Worm (Caenorhabditis elegans) whole organism, L3 larva: ENCODE measurements around the gene F14H3.6.

ENCODE experiments used
- R02D3.7 ChIP-seq: fragments of 150-350 bp; optimal IDR thresholded peaks from 2 replicates; lab custom pipeline; 2014; ENCODE audit warnings: missing biosample characterization, missing genetic modification characterization
- ZK546.5 ChIP-seq: sonication (generic microtip); optimal IDR thresholded peaks from 2 replicates; lab custom pipeline; 2017; ENCODE audit warnings: missing biosample characterization, missing genetic modification characterization
- aly-2 ChIP-seq: fragments of 150-350 bp; optimal IDR thresholded peaks from 2 replicates; lab custom pipeline; 2014; ENCODE audit warnings: missing biosample characterization, missing genetic modification characterization
- ama-1 ChIP-seq: fragments of 150-350 bp; optimal IDR thresholded peaks from 2 replicates; lab custom pipeline; 2018
- ceh-16 ChIP-seq: sonication (generic microtip); optimal IDR thresholded peaks from 2 replicates; lab custom pipeline; 2017; ENCODE audit warnings: missing biosample characterization, missing genetic modification characterization
- ceh-28 ChIP-seq: fragments of 150-350 bp; optimal IDR thresholded peaks from 2 replicates; lab custom pipeline; 2014; ENCODE audit warnings: missing biosample characterization, missing genetic modification reagents, missing genetic modification characterization
- ceh-82 ChIP-seq: fragments of 150-350 bp; optimal IDR thresholded peaks from 2 replicates; lab custom pipeline; 2014; ENCODE audit warnings: missing biosample characterization, missing genetic modification characterization
- ceh-9 ChIP-seq: sonication (generic microtip); optimal IDR thresholded peaks from 2 replicates; lab custom pipeline; 2018; ENCODE audit warnings: missing biosample characterization, missing genetic modification characterization
- daf-12 ChIP-seq: fragments of 150-350 bp; optimal IDR thresholded peaks from 2 replicates; lab custom pipeline; 2014; ENCODE audit warnings: missing biosample characterization, missing genetic modification reagents, missing genetic modification characterization
- egl-5 ChIP-seq: fragments of 150-350 bp; optimal IDR thresholded peaks from 2 replicates; lab custom pipeline; 2017; ENCODE audit warnings: missing biosample characterization, missing genetic modification reagents, missing genetic modification characterization, inconsistent platforms
- elt-2 ChIP-seq: sonication (generic microtip); optimal IDR thresholded peaks from 2 replicates; lab custom pipeline; 2016; ENCODE audit warnings: missing genetic modification reagents, mild to moderate bottlenecking, missing genetic modification characterization, missing compliant biosample characterization
- eor-1 ChIP-seq, 2 experiments: fragments of 150-350 bp; optimal IDR thresholded peaks; 2 replicates each; lab custom pipeline; 2014 to 2018; ENCODE audit warnings: missing biosample characterization in 2 of 2, missing genetic modification characterization in 2 of 2
- fkh-10 ChIP-seq: sonication (generic microtip); optimal IDR thresholded peaks from 2 replicates; lab custom pipeline; 2017; ENCODE audit warnings: missing biosample characterization, missing genetic modification reagents, missing genetic modification characterization
- fkh-2 ChIP-seq: fragments of 150-350 bp; optimal IDR thresholded peaks from 2 replicates; lab custom pipeline; 2014; ENCODE audit warnings: missing biosample characterization, missing genetic modification reagents, missing genetic modification characterization
- fos-1 ChIP-seq: fragments of 150-350 bp; optimal IDR thresholded peaks from 2 replicates; lab custom pipeline; 2014; ENCODE audit warnings: missing biosample characterization, missing genetic modification characterization
- jun-1 ChIP-seq: fragments of 150-350 bp; optimal IDR thresholded peaks from 2 replicates; lab custom pipeline; 2014; ENCODE audit warnings: missing biosample characterization, missing genetic modification reagents, missing genetic modification characterization
- lin-15B ChIP-seq: fragments of 150-350 bp; optimal IDR thresholded peaks from 2 replicates; lab custom pipeline; 2014; ENCODE audit warnings: missing biosample characterization, missing genetic modification characterization
- lin-39 ChIP-seq: fragments of 150-350 bp; optimal IDR thresholded peaks from 2 replicates; lab custom pipeline; 2018; ENCODE audit warnings: missing biosample characterization, missing genetic modification reagents, missing genetic modification characterization
- lsy-12 ChIP-seq: sonication (generic microtip); optimal IDR thresholded peaks from 2 replicates; lab custom pipeline; 2016; ENCODE audit warnings: mild to moderate bottlenecking, missing genetic modification characterization, missing compliant biosample characterization
- mdl-1 ChIP-seq: fragments of 150-350 bp; optimal IDR thresholded peaks from 2 replicates; lab custom pipeline; 2014; ENCODE audit warnings: missing biosample characterization, missing genetic modification characterization
- mml-1 ChIP-seq: fragments of 150-350 bp; sonication (generic microtip); optimal IDR thresholded peaks from 3 replicates; lab custom pipeline; 2014; ENCODE audit warnings: missing biosample characterization, missing genetic modification characterization
- nfya-1 ChIP-seq: sonication (generic microtip); optimal IDR thresholded peaks from 2 replicates; lab custom pipeline; 2017; ENCODE audit warnings: missing genetic modification characterization, mild to moderate bottlenecking, missing compliant biosample characterization, antibody characterized with exemption, moderate library complexity; ENCODE audit not compliant: insufficient read depth
- nhr-11 ChIP-seq: fragments of 150-350 bp; optimal IDR thresholded peaks from 2 replicates; lab custom pipeline; 2014; ENCODE audit warnings: missing biosample characterization, missing genetic modification characterization
- nhr-23 ChIP-seq: fragments of 150-350 bp; optimal IDR thresholded peaks from 2 replicates; lab custom pipeline; 2014; ENCODE audit warnings: missing biosample characterization, missing genetic modification reagents, missing genetic modification characterization
- nhr-237 ChIP-seq: fragments of 150-350 bp; optimal IDR thresholded peaks from 2 replicates; lab custom pipeline; 2014; ENCODE audit warnings: missing biosample characterization, missing genetic modification characterization
- nhr-25 ChIP-seq: sonication (generic microtip); optimal IDR thresholded peaks from 2 replicates; lab custom pipeline; 2017; ENCODE audit warnings: missing biosample characterization, missing genetic modification characterization
- nhr-28 ChIP-seq: fragments of 150-350 bp; optimal IDR thresholded peaks from 2 replicates; lab custom pipeline; 2014; ENCODE audit warnings: missing biosample characterization, missing genetic modification characterization
- nhr-43 ChIP-seq: sonication (generic microtip); optimal IDR thresholded peaks from 2 replicates; lab custom pipeline; 2016; ENCODE audit warnings: mild to moderate bottlenecking, missing genetic modification characterization, missing compliant biosample characterization; ENCODE audit not compliant: poor library complexity, severe bottlenecking
- nhr-67 ChIP-seq: fragments of 150-350 bp; optimal IDR thresholded peaks from 2 replicates; lab custom pipeline; 2014; ENCODE audit warnings: missing biosample characterization, missing genetic modification characterization
- nhr-76 ChIP-seq: fragments of 150-350 bp; sonication (generic microtip); optimal IDR thresholded peaks from 5 replicates; lab custom pipeline; 2014; ENCODE audit warnings: missing biosample characterization, missing genetic modification characterization
- nhr-77 ChIP-seq: fragments of 150-350 bp; optimal IDR thresholded peaks from 2 replicates; lab custom pipeline; 2014; ENCODE audit warnings: missing biosample characterization, missing genetic modification characterization
- pha-4 ChIP-seq: fragments of 150-350 bp; optimal IDR thresholded peaks from 2 replicates; lab custom pipeline; 2014; ENCODE audit warnings: missing biosample characterization, missing genetic modification reagents, missing genetic modification characterization
- pqm-1 ChIP-seq: fragments of 150-350 bp; optimal IDR thresholded peaks from 2 replicates; lab custom pipeline; 2017; ENCODE audit warnings: missing biosample characterization, missing genetic modification characterization, inconsistent platforms
- sea-2 ChIP-seq: fragments of 150-350 bp; sonication (generic microtip); optimal IDR thresholded peaks from 4 replicates; lab custom pipeline; 2014; ENCODE audit warnings: missing biosample characterization, missing genetic modification reagents, missing genetic modification characterization
- skn-1 ChIP-seq: fragments of 150-350 bp; optimal IDR thresholded peaks from 2 replicates; lab custom pipeline; 2014; ENCODE audit warnings: missing biosample characterization, missing genetic modification characterization
- snpc-4 ChIP-seq: fragments of 150-350 bp; optimal IDR thresholded peaks from 2 replicates; lab custom pipeline; 2014; ENCODE audit warnings: missing biosample characterization, missing genetic modification characterization
- tbx-2 ChIP-seq: sonication (generic microtip); optimal IDR thresholded peaks from 2 replicates; lab custom pipeline; 2016; ENCODE audit warnings: mild to moderate bottlenecking, missing genetic modification characterization, missing compliant biosample characterization
- unc-62 ChIP-seq: fragments of 150-350 bp; sonication (generic microtip); optimal IDR thresholded peaks from 4 replicates; lab custom pipeline; 2014; ENCODE audit warnings: missing biosample characterization, missing genetic modification reagents, missing genetic modification characterization
- zag-1 ChIP-seq: fragments of 150-350 bp; optimal IDR thresholded peaks from 2 replicates; lab custom pipeline; 2014; ENCODE audit warnings: missing biosample characterization, missing genetic modification characterization
- ztf-11 ChIP-seq: fragments of 150-350 bp; optimal IDR thresholded peaks from 2 replicates; lab custom pipeline; 2014; ENCODE audit warnings: missing biosample characterization, missing genetic modification characterization
- ztf-4 ChIP-seq: fragments of 150-350 bp; optimal IDR thresholded peaks from 2 replicates; lab custom pipeline; 2014; ENCODE audit warnings: missing biosample characterization, missing genetic modification characterization

F14H3.6 gene

DNA sequence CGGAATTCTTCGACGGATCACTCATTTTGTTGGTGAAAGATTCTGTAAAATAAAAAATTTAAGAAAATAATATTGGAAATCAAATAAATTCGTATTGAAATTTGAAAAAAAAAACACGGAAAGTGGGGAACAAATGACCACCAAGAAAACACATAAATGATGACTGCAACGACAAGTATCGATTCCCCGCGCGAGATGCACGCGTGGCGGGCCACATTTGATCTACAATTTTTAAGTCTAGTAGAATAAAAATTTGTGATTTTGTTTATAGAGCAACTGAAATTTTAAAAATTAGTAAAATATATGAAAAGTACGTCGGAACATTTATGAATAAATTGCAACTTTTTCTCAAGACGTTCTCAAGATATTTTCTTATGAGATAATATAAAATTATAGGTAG, 3.7 kb downstream of the F14H3.6 start, which contains the start of gene F14H3.4:
Gene F14H3.4 (minus strand): TSS at position 42 of the 400 bp plus-strand sequence.
- TF ChIP-seq skn-1 (tag; lab: Kevin White, UChicago) (no peak), pqm-1 (tag; lab: Kevin White, UChicago) (no peak), ceh-9 (tag; lab: Kevin White, UChicago) (no peak), aly-2 (tag; lab: Kevin White, UChicago) (no peak), nhr-25 (tag; lab: Kevin White, UChicago) (no peak), ZK546.5 (tag; lab: Kevin White, UChicago) (no peak), ztf-4 (no peak), lsy-12 (tag; lab: Kevin White, UChicago) (no peak), ceh-16 (tag; lab: Kevin White, UChicago) (no peak), nfya-1 (tag; lab: Kevin White, UChicago) (no peak), lin-39 (tag; lab: Kevin White, UChicago) (no peak), pha-4 (tag; lab: Kevin White, UChicago) (no peak), nhr-67 (tag; lab: Kevin White, UChicago) (no peak), tbx-2 (no peak)

DNA sequence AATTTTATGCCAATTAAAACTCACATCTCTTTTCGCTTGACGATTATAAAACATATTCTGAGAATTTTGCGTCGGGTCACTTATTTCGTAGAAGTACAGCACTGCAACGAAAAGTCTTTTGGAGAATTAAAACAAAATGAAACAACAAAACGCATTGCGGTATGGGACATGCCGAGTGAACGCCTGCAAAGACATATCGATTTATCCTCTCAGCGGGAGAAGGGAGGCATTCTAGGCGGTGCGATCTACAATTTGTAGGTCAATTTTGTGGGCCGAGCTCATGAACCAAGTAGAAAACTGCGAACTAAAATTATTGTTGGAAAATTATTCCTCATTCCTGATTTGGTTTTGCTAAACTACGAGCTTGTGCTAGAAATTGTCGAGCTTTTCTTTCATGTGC, 5.3 kb downstream of the F14H3.6 start, which contains the start of gene F14H3.3:
Gene F14H3.3 (minus strand): TSS at position 101 of the 400 bp plus-strand sequence.
- TF ChIP-seq zag-1 (tag; lab: Kevin White, UChicago) (no peak), nhr-25 (tag; lab: Kevin White, UChicago) (no peak), nhr-76 (tag; lab: Kevin White, UChicago) (no peak), tbx-2 (no peak), ceh-9 (tag; lab: Kevin White, UChicago) (no peak), nhr-28 (tag; lab: Kevin White, UChicago) (no peak), mml-1 (tag; lab: Kevin White, UChicago) (no peak), nhr-43 (tag; lab: Kevin White, UChicago) (no peak), fkh-2 (tag; lab: Kevin White, UChicago) (no peak), lsy-12 (tag; lab: Kevin White, UChicago) (no peak), ceh-28 (tag; lab: Kevin White, UChicago) (no peak), ceh-82 (tag; lab: Kevin White, UChicago) (no peak), ceh-16 (tag; lab: Kevin White, UChicago) (no peak), eor-1 (tag; optimal IDR thresholded peaks at IDR 0.05; lab: Kevin White, UChicago) (no peak), elt-2 (tag; lab: Kevin White, UChicago) (no peak), nhr-23 (tag; lab: Kevin White, UChicago) (no peak), daf-12 (tag; lab: Kevin White, UChicago) (no peak), nhr-11 (tag; lab: Kevin White, UChicago) (no peak), nhr-237 (tag; lab: Kevin White, UChicago) (no peak), fos-1 (no peak)
- TF ChIP-seq, all 47 proteins: peak for 0

DNA sequence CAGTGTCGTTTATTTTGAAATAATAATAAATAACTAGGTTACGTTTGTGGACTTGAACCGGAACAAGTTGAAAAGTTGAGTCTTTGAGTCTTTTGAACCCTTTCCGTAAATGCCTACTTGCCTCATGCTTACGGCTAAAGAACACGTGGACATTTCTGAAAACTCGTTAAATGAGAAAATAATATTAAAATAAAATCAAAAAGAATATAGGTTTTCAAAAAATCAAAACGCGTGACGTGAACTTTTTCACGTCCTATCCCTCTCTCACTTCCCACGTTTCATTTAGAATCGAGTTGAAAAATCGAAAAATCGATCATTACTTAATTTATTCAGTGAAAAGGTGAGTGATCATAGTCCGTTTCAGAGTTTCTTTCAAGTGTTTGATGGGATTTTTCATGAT, 9.5 kb downstream of the F14H3.6 start, which contains the start of gene best-12:
Gene best-12 (plus strand): TSS at position 301 of the 400 bp plus-strand sequence.
- TF ChIP-seq elt-2 (tag; lab: Kevin White, UChicago) (no peak), aly-2 (tag; lab: Kevin White, UChicago) (no peak), jun-1 (no peak), zag-1 (tag; lab: Kevin White, UChicago) (no peak), lin-39 (tag; lab: Kevin White, UChicago) (no peak), lin-15B (tag; lab: Kevin White, UChicago) (no peak), sea-2 (GFP tag; lab: Kevin White, UChicago) (no peak)

DNA sequence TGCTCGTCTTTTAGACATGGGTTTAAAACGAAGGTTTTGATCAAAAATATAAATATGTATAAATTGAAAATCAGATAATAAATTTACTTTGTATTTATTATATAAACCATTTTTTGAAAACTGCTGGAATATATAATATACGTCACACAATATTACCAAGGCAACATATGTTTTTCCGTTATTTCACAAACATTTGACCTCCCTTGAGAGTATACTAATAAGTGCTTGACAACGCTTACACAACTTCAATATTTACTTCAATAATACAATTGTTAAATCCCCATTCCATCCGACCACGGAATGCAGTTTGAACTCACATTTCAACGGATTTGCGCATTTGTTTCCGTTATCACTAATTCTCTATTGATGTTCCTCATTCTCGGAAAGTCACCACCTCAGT, 11.2 kb downstream of the F14H3.6 start, which contains the start of gene str-198:
Gene str-198 (plus strand): TSS at position 301 of the 400 bp plus-strand sequence.
- no peak for TF ChIP-seq ztf-11 (tag; lab: Kevin White, UChicago)

DNA sequence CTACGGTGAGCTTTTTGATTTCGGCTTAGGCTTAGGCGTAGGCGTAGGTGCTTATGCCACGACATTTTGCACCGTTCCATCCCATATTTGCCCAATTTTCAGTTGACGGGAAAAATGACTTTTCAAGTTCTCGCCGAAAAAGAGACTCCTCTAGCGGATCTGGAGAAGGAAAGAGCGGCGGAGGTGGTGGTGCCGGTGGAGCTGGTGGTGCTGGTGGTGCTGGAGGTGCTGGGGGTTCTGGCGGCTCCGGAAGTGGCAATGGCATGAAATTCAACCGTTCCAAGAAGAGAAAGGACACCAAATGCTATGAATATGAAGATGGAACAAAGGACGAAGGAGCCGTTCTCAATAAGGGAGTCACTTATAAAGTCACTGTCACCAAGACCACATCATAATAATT, 11.6 kb downstream of the F14H3.6 start:
- TF ChIP-seq snpc-4 (tag; lab: Kevin White, UChicago) (no peak), pqm-1 (tag; lab: Kevin White, UChicago) (no peak), mdl-1 (no peak), egl-5 (tag; lab: Kevin White, UChicago) (no peak), nhr-76 (tag; lab: Kevin White, UChicago) (no peak), nhr-77 (no peak), ceh-82 (tag; lab: Kevin White, UChicago) (no peak), nhr-237 (tag; lab: Kevin White, UChicago) (no peak), ztf-11 (tag; lab: Kevin White, UChicago) (no peak), fkh-10 (GFP tag; lab: Kevin White, UChicago) (no peak), eor-1 (tag; optimal IDR thresholded peaks at IDR 0.05; lab: Kevin White, UChicago) (no peak), R02D3.7 (tag; lab: Kevin White, UChicago) (no peak), fos-1 (no peak), unc-62 (GFP tag; lab: Kevin White, UChicago) (no peak), ama-1 (lab: Kevin White, UChicago) (no peak), nhr-43 (tag; lab: Kevin White, UChicago) (no peak), aly-2 (tag; lab: Kevin White, UChicago) (no peak), ztf-4 (no peak), lsy-12 (tag; lab: Kevin White, UChicago) (no peak), pha-4 (tag; lab: Kevin White, UChicago) (no peak)
- TF ChIP-seq, all 47 proteins: peak for 0
